Worm (Caenorhabditis elegans) whole organism, L4 larva: ENCODE measurements around the gene egg-3.

Experiments
- D1046.2 ChIP-seq: fragments of 200-800 bp; sonication (Bioruptor generic); IDR thresholded peaks from 2 replicates; pipeline ENCODE4 v1.3.6; 2022; ENCODE audit warnings: missing genetic modification characterization, missing compliant biosample characterization
- F10B5.3 ChIP-seq: sonication (generic microtip); optimal IDR thresholded peaks from 2 replicates; lab custom pipeline; 2016; ENCODE audit warnings: mild to moderate bottlenecking, missing genetic modification characterization, missing compliant biosample characterization
- F26F4.8 ChIP-seq: fragments of 200-800 bp; sonication (Bioruptor generic); conservative IDR thresholded peaks from 2 replicates; pipeline ENCODE4 v1.3.6; 2022; ENCODE audit warnings: missing genetic modification characterization, missing compliant biosample characterization
- F37D6.2 ChIP-seq: sonication (generic microtip); optimal IDR thresholded peaks from 2 replicates; lab custom pipeline; 2016; ENCODE audit warnings: mild to moderate bottlenecking, missing genetic modification characterization, missing compliant biosample characterization
- F44E2.7 ChIP-seq: fragments of 200-800 bp; sonication (Bioruptor generic); IDR thresholded peaks from 2 replicates; pipeline ENCODE4 v2.1.2; 2022; ENCODE audit warnings: missing genetic modification characterization, missing compliant biosample characterization
- F49E8.2 ChIP-seq: sonication (generic microtip); optimal IDR thresholded peaks from 2 replicates; lab custom pipeline; 2016; ENCODE audit warnings: missing compliant biosample characterization, mild to moderate bottlenecking, missing genetic modification characterization, borderline replicate concordance
- T20F7.1 ChIP-seq: fragments of 200-800 bp; sonication (Bioruptor generic); optimal IDR thresholded peaks from 2 replicates; lab custom pipeline; 2018; ENCODE audit warnings: mild to moderate bottlenecking, missing genetic modification characterization, missing compliant biosample characterization
- Y48G9A.11 ChIP-seq: fragments of 200-800 bp; sonication (Bioruptor generic); IDR thresholded peaks from 2 replicates; pipeline ENCODE4 v1.3.6; 2022; ENCODE audit warnings: missing genetic modification reagents, missing genetic modification characterization, missing compliant biosample characterization
- Y5F2A.4 ChIP-seq: fragments of 200-800 bp; sonication (Bioruptor generic); optimal IDR thresholded peaks from 2 replicates; lab custom pipeline; 2018; ENCODE audit warnings: mild to moderate bottlenecking, missing genetic modification characterization, missing compliant biosample characterization
- ZK546.5 ChIP-seq, 2 experiments: sonication (generic microtip); optimal IDR thresholded peaks; 2 replicates each; lab custom pipeline; 2017; ENCODE audit warnings: missing biosample characterization in 2 of 2, missing genetic modification characterization in 2 of 2
- ama-1 ChIP-seq: fragments of 150-350 bp; optimal IDR thresholded peaks from 2 replicates; lab custom pipeline; 2014; ENCODE audit warnings: inconsistent platforms, mixed read lengths
- arid-1 ChIP-seq: fragments of 200-800 bp; sonication (Bioruptor generic); conservative IDR thresholded peaks from 2 replicates; pipeline ENCODE4 v1.3.6; 2022; ENCODE audit warnings: missing genetic modification reagents, missing genetic modification characterization, missing compliant biosample characterization
- attf-4 ChIP-seq: sonication (generic microtip); optimal IDR thresholded peaks from 3 replicates; lab custom pipeline; 2017; ENCODE audit warnings: missing biosample characterization, missing genetic modification characterization
- ceh-28 ChIP-seq: fragments of 150-350 bp; optimal IDR thresholded peaks from 2 replicates; lab custom pipeline; 2014; ENCODE audit warnings: missing biosample characterization, missing genetic modification reagents, missing genetic modification characterization
- ceh-82 ChIP-seq: sonication (generic microtip); optimal IDR thresholded peaks from 2 replicates; lab custom pipeline; 2017; ENCODE audit warnings: missing biosample characterization, missing genetic modification characterization
- ces-1 ChIP-seq: fragments of 150-350 bp; sonication (generic microtip); optimal IDR thresholded peaks from 4 replicates; lab custom pipeline; 2014; ENCODE audit warnings: missing biosample characterization, missing genetic modification reagents, missing genetic modification characterization
- cey-2 ChIP-seq: sonication (generic microtip); optimal IDR thresholded peaks from 3 replicates; lab custom pipeline; 2017; ENCODE audit warnings: missing genetic modification characterization, mild to moderate bottlenecking, missing compliant biosample characterization, antibody characterized with exemption, borderline replicate concordance; ENCODE audit not compliant: insufficient read depth
- daf-16 ChIP-seq, 3 experiments: sonication (generic microtip); optimal IDR thresholded peaks; 2 replicates each; lab custom pipeline; 2016 to 2017; ENCODE audit warnings: missing genetic modification characterization in 3 of 3, missing genetic modification reagents in 3 of 3, mild to moderate bottlenecking in 2 of 3, missing compliant biosample characterization in 2 of 3, missing biosample characterization in 1 of 3, moderate library complexity in 1 of 3
- daf-8 ChIP-seq: fragments of 200-800 bp; sonication (Bioruptor generic); IDR thresholded peaks from 2 replicates; pipeline ENCODE4 v1.3.6; 2022; ENCODE audit warnings: missing genetic modification characterization, missing compliant biosample characterization
- dmd-6 ChIP-seq: fragments of 200-800 bp; sonication (Bioruptor generic); IDR thresholded peaks from 2 replicates; pipeline ENCODE4 v1.3.6; 2022; ENCODE audit warnings: missing genetic modification reagents, missing genetic modification characterization, missing compliant biosample characterization
- dmd-9 ChIP-seq: fragments of 200-800 bp; sonication (Bioruptor generic); IDR thresholded peaks from 2 replicates; pipeline ENCODE4 v1.3.6; 2022; ENCODE audit warnings: missing genetic modification reagents, missing genetic modification characterization, missing compliant biosample characterization
- dve-1 ChIP-seq: sonication (generic microtip); optimal IDR thresholded peaks from 2 replicates; lab custom pipeline; 2017; ENCODE audit warnings: antibody characterized with exemption, mild to moderate bottlenecking, missing genetic modification characterization, missing compliant biosample characterization; ENCODE audit not compliant: insufficient read depth
- gei-8 ChIP-seq: fragments of 200-800 bp; sonication (Bioruptor generic); optimal IDR thresholded peaks from 2 replicates; lab custom pipeline; 2018; ENCODE audit warnings: mild to moderate bottlenecking, missing genetic modification characterization, missing compliant biosample characterization
- hif-1 ChIP-seq, 2 experiments: sonication (generic microtip); optimal IDR thresholded peaks; 2 replicates each; lab custom pipeline; 2016 to 2017; ENCODE audit warnings: missing compliant biosample characterization in 2 of 2, missing genetic modification characterization in 2 of 2, missing genetic modification reagents in 2 of 2, missing genotype in 2 of 2, mild to moderate bottlenecking in 1 of 2
- jun-1 ChIP-seq: fragments of 150-350 bp; optimal IDR thresholded peaks from 2 replicates; lab custom pipeline; 2014; ENCODE audit warnings: missing biosample characterization, missing genetic modification reagents, missing genetic modification characterization
- lin-1 ChIP-seq: fragments of 200-800 bp; sonication (Bioruptor generic); IDR thresholded peaks from 2 replicates; pipeline ENCODE4 v1.3.6; 2022; ENCODE audit warnings: missing genetic modification reagents, missing genetic modification characterization, missing compliant biosample characterization
- lin-13 ChIP-seq: fragments of 150-350 bp; optimal IDR thresholded peaks from 2 replicates; lab custom pipeline; 2014; ENCODE audit warnings: missing biosample characterization, missing genetic modification reagents, missing genetic modification characterization
- lin-15B ChIP-seq: fragments of 150-350 bp; sonication (generic microtip); optimal IDR thresholded peaks from 3 replicates; lab custom pipeline; 2014; ENCODE audit warnings: missing biosample characterization, missing genetic modification characterization
- lir-3 ChIP-seq: sonication (generic microtip); optimal IDR thresholded peaks from 2 replicates; lab custom pipeline; 2016; ENCODE audit warnings: mild to moderate bottlenecking, missing genetic modification characterization, missing compliant biosample characterization
- madf-9 ChIP-seq: fragments of 200-800 bp; sonication (Bioruptor generic); conservative IDR thresholded peaks from 2 replicates; pipeline ENCODE4 v1.3.6; 2022; ENCODE audit warnings: missing genetic modification reagents, missing genetic modification characterization, missing compliant biosample characterization
- mdl-1 ChIP-seq, 2 experiments: fragments of 150-350 bp in 1 of 2; sonication (generic microtip) in 1 of 2; optimal IDR thresholded peaks; 2 replicates each; lab custom pipeline; 2014 to 2017; ENCODE audit warnings: missing biosample characterization in 2 of 2, missing genetic modification characterization in 2 of 2
- mep-1 ChIP-seq: fragments of 150-350 bp; sonication (generic microtip); optimal IDR thresholded peaks from 3 replicates; lab custom pipeline; 2014; ENCODE audit warnings: missing biosample characterization, missing genetic modification characterization
- mxl-2 ChIP-seq: fragments of 200-800 bp; sonication (Bioruptor generic); conservative IDR thresholded peaks from 2 replicates; pipeline ENCODE4 v1.3.6; 2022; ENCODE audit warnings: missing genetic modification reagents, missing genetic modification characterization, missing compliant biosample characterization
- mxl-3 ChIP-seq: fragments of 200-800 bp; sonication (Bioruptor generic); optimal IDR thresholded peaks from 2 replicates; lab custom pipeline; 2018; ENCODE audit warnings: mild to moderate bottlenecking, missing genetic modification characterization, missing compliant biosample characterization
- nhr-10 ChIP-seq: fragments of 150-350 bp; optimal IDR thresholded peaks from 2 replicates; lab custom pipeline; 2014; ENCODE audit warnings: missing biosample characterization, missing genetic modification characterization
- nhr-102 ChIP-seq: sonication (generic microtip); optimal IDR thresholded peaks from 2 replicates; lab custom pipeline; 2016; ENCODE audit warnings: mild to moderate bottlenecking, missing genetic modification characterization, moderate library complexity, missing compliant biosample characterization
- nhr-111 ChIP-seq: fragments of 200-800 bp; sonication (Bioruptor generic); optimal IDR thresholded peaks from 2 replicates; lab custom pipeline; 2018; ENCODE audit warnings: mild to moderate bottlenecking, missing genetic modification characterization, missing compliant biosample characterization
- nhr-25 ChIP-seq: sonication (generic microtip); optimal IDR thresholded peaks from 2 replicates; lab custom pipeline; 2017; ENCODE audit warnings: missing genetic modification characterization, mild to moderate bottlenecking, missing compliant biosample characterization, antibody characterized with exemption, moderate library complexity, borderline replicate concordance; ENCODE audit not compliant: insufficient read depth
- nhr-41 ChIP-seq: fragments of 200-800 bp; sonication (Bioruptor generic); IDR thresholded peaks from 2 replicates; pipeline ENCODE4 v1.3.6; 2022; ENCODE audit warnings: missing genetic modification reagents, missing genetic modification characterization, missing compliant biosample characterization
- nhr-42 ChIP-seq: fragments of 200-800 bp; sonication (Bioruptor generic); IDR thresholded peaks from 2 replicates; pipeline ENCODE4 v1.3.6; 2022; ENCODE audit warnings: missing genetic modification characterization, missing compliant biosample characterization
- nhr-48 ChIP-seq: sonication (generic microtip); optimal IDR thresholded peaks from 2 replicates; lab custom pipeline; 2016; ENCODE audit warnings: mild to moderate bottlenecking, missing genetic modification characterization, missing compliant biosample characterization
- nhr-6 ChIP-seq: fragments of 150-350 bp; optimal IDR thresholded peaks from 2 replicates; lab custom pipeline; 2014; ENCODE audit warnings: missing biosample characterization, missing genetic modification characterization
- nhr-76 ChIP-seq: fragments of 150-350 bp; optimal IDR thresholded peaks from 2 replicates; lab custom pipeline; 2014; ENCODE audit warnings: missing biosample characterization, missing genetic modification characterization
- php-3 ChIP-seq: fragments of 200-800 bp; sonication (Bioruptor generic); IDR thresholded peaks from 2 replicates; pipeline ENCODE4 v1.3.6; 2022; ENCODE audit warnings: missing genetic modification reagents, missing genetic modification characterization, missing compliant biosample characterization
- sdz-12 ChIP-seq: fragments of 200-800 bp; sonication (Bioruptor generic); optimal IDR thresholded peaks from 2 replicates; lab custom pipeline; 2018; ENCODE audit warnings: mild to moderate bottlenecking, missing genetic modification characterization, missing compliant biosample characterization
- set-16 ChIP-seq: fragments of 200-800 bp; sonication (Bioruptor generic); IDR thresholded peaks from 2 replicates; pipeline ENCODE4 v1.3.6; 2022; ENCODE audit warnings: missing genetic modification reagents, missing genetic modification characterization, missing compliant biosample characterization
- snpc-4 ChIP-seq: fragments of 150-350 bp; optimal IDR thresholded peaks from 2 replicates; lab custom pipeline; 2014; ENCODE audit warnings: missing biosample characterization, missing genetic modification characterization
- tag-97 ChIP-seq: fragments of 200-800 bp; sonication (Bioruptor generic); IDR thresholded peaks from 2 replicates; pipeline ENCODE4 v1.3.6; 2022; ENCODE audit warnings: missing genetic modification characterization, missing compliant biosample characterization
- tra-1 ChIP-seq: fragments of 200-800 bp; sonication (Bioruptor generic); IDR thresholded peaks from 2 replicates; pipeline ENCODE4 v1.3.6; 2022; ENCODE audit warnings: missing genetic modification reagents, missing genetic modification characterization, missing compliant biosample characterization
- zag-1 ChIP-seq: fragments of 150-350 bp; optimal IDR thresholded peaks from 2 replicates; lab custom pipeline; 2014; ENCODE audit warnings: missing biosample characterization, missing genetic modification characterization
- ztf-7 ChIP-seq: fragments of 150-350 bp; optimal IDR thresholded peaks from 2 replicates; lab custom pipeline; 2014; ENCODE audit warnings: missing biosample characterization, missing genetic modification characterization

egg-3 gene

DNA sequence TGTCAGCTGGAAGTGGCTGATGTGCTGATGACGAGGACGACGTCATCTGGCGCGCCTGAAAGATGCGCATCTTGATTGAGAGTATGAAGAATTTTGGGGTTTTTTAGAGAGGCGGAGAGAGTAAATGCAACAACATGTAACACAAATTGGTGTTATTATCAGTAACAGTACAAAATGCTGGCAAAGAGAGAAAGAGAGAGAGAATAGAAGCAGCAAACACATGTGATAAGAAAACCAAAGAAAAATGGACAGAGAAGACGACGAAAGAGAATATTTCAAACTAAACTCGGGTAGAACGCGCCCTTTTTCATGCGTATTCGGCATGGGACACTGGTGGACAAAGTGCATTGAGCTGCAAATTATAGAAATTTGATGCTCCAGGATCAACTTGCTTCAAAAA lies 23.4 kb downstream of the egg-3 start, which contains the start of gene M106.3 (continued):
- TF ChIP-seq dmd-9 (GFP tag; lab: Robert Waterston, UW), result no peak
- TF ChIP-seq ceh-82 (tag; lab: Kevin White, UChicago), result no peak
- TF ChIP-seq lin-1 (GFP tag; lab: Robert Waterston, UW), result no peak
- TF ChIP-seq ZK546.5 (tag; optimal IDR thresholded peaks at IDR 0.05; lab: Kevin White, UChicago), result no peak
- no peak for TF ChIP-seq snpc-4
- no peak for TF ChIP-seq T20F7.1
- no peak for TF ChIP-seq set-16 (GFP tag; lab: Robert Waterston, UW)
- TF ChIP-seq dmd-6 (GFP tag; lab: Robert Waterston, UW), result peak; percentile 74
- TF ChIP-seq ceh-28 (tag; lab: Kevin White, UChicago), result no peak
- no peak for TF ChIP-seq F10B5.3 (tag; lab: Kevin White, UChicago)
- no peak for TF ChIP-seq nhr-6
- no peak for TF ChIP-seq Y5F2A.4 (GFP tag; lab: Kevin White, UChicago)
- TF ChIP-seq ztf-7 (tag; lab: Kevin White, UChicago), result no peak
- no peak for TF ChIP-seq Y48G9A.11 (GFP tag; lab: Robert Waterston, UW)
- TF ChIP-seq lin-13 (GFP tag; lab: Kevin White, UChicago), result no peak
- no peak for TF ChIP-seq lir-3 (tag; lab: Kevin White, UChicago)
- no peak for TF ChIP-seq nhr-10 (tag; lab: Kevin White, UChicago)
- TF ChIP-seq F26F4.8 (GFP tag; lab: Robert Waterston, UW), result no peak
- TF ChIP-seq tag-97 (GFP tag; lab: Robert Waterston, UW), result no peak
- TF ChIP-seq D1046.2 (GFP tag; lab: Robert Waterston, UW), result no peak
- TF ChIP-seq nhr-42 (GFP tag; lab: Robert Waterston, UW), result no peak
- TF ChIP-seq nhr-76 (tag; lab: Kevin White, UChicago), result no peak
- no peak for TF ChIP-seq cey-2 (tag; lab: Kevin White, UChicago)
- TF ChIP-seq madf-9 (GFP tag; lab: Robert Waterston, UW), result no peak
- no peak for TF ChIP-seq nhr-111 (GFP tag; lab: Kevin White, UChicago)
- TF ChIP-seq ama-1 (lab: Kevin White, UChicago), result no peak
- TF ChIP-seq php-3 (GFP tag; lab: Robert Waterston, UW), result no peak
- no peak for TF ChIP-seq mep-1
- no peak for TF ChIP-seq nhr-41
- 0 out of 2 replicates have a peak, but pooled peaks have one; percentile 25 for TF ChIP-seq tra-1 (GFP tag; lab: Robert Waterston, UW)
- no peak for TF ChIP-seq F37D6.2 (tag; lab: Kevin White, UChicago)
- no peak for TF ChIP-seq attf-4 (tag; lab: Kevin White, UChicago)
- TF ChIP-seq zag-1 (tag; lab: Kevin White, UChicago), result no peak
- no peak for TF ChIP-seq daf-8
- TF ChIP-seq ces-1 (GFP tag; lab: Kevin White, UChicago), result no peak
- no peak for TF ChIP-seq F49E8.2 (tag; lab: Kevin White, UChicago)
- no peak for TF ChIP-seq hif-1 (tag; optimal IDR thresholded peaks at IDR 0.05; lab: Kevin White, UChicago)
- TF ChIP-seq nhr-102, result no peak
- no peak for TF ChIP-seq sdz-12 (GFP tag; lab: Kevin White, UChicago)
- no peak for TF ChIP-seq gei-8 (GFP tag; lab: Kevin White, UChicago)
- no peak for TF ChIP-seq lin-15B (tag; lab: Kevin White, UChicago)
- TF ChIP-seq daf-16 (GFP tag; optimal IDR thresholded peaks at IDR 0.05; lab: Kevin White, UChicago), result no peak
- peak; percentile 43 for TF ChIP-seq daf-16 (tag; optimal IDR thresholded peaks at IDR 0.05; lab: Kevin White, UChicago)
- no peak for TF ChIP-seq arid-1 (GFP tag; lab: Robert Waterston, UW)
- TF ChIP-seq nhr-25 (tag; lab: Kevin White, UChicago), result no peak
- TF ChIP-seq dve-1 (tag; lab: Kevin White, UChicago), result peak; percentile 7
- no peak for TF ChIP-seq nhr-48 (tag; lab: Kevin White, UChicago)
- TF ChIP-seq mxl-3 (GFP tag; lab: Kevin White, UChicago), result peak; percentile 65
- no peak for TF ChIP-seq jun-1
- peak in 1 of 2 experiments; percentile 39 for TF ChIP-seq mdl-1 (tag; optimal IDR thresholded peaks at IDR 0.05; lab: Kevin White, UChicago)
- no peak for TF ChIP-seq F44E2.7 (GFP tag; lab: Robert Waterston, UW)
- TF ChIP-seq mxl-2 (GFP tag; lab: Robert Waterston, UW), result no peak
